Fruit fly (Drosophila melanogaster) whole organism, embryonic: ENCODE results near the gene CG15418.

ENCODE experiments used
- ATbp ChIP-seq: fragments of 200-800 bp; sonication (Bioruptor generic); optimal IDR thresholded peaks from 2 replicates; lab custom pipeline; 2017; ENCODE audit warnings: missing biosample characterization, mild to moderate bottlenecking, missing genetic modification characterization, missing genetic modification reagents
- Antp ChIP-seq: fragments of 200-800 bp; sonication (Bioruptor generic); optimal IDR thresholded peaks from 3 replicates; lab custom pipeline; 2016; ENCODE audit warnings: missing biosample characterization, missing genetic modification characterization
- Blimp-1 ChIP-seq: fragments of 200-800 bp; sonication (Bioruptor generic); optimal IDR thresholded peaks from 3 replicates; lab custom pipeline; 2018; ENCODE audit warnings: missing biosample characterization, missing genetic modification characterization, mild to moderate bottlenecking, moderate library complexity, missing genetic modification reagents
- Bteb2 ChIP-seq: fragments of 200-800 bp; sonication (Bioruptor generic); optimal IDR thresholded peaks from 2 replicates; lab custom pipeline; 2016; ENCODE audit warnings: missing biosample characterization, missing genetic modification characterization
- CG10431 ChIP-seq: fragments of 200-800 bp; sonication (Bioruptor generic); optimal IDR thresholded peaks from 3 replicates; lab custom pipeline; 2018; ENCODE audit warnings: missing biosample characterization, mild to moderate bottlenecking, missing genetic modification characterization
- CG10462 ChIP-seq: fragments of 200-800 bp; sonication (Bioruptor generic); optimal IDR thresholded peaks from 2 replicates; lab custom pipeline; 2016; ENCODE audit warnings: missing biosample characterization, missing genetic modification characterization
- CG12219 ChIP-seq: fragments of 200-800 bp; sonication (Bioruptor generic); optimal IDR thresholded peaks from 3 replicates; lab custom pipeline; 2018; ENCODE audit warnings: missing biosample characterization, mild to moderate bottlenecking, missing genetic modification characterization
- CG13424 ChIP-seq: fragments of 200-800 bp; sonication (Bioruptor generic); optimal IDR thresholded peaks from 2 replicates; lab custom pipeline; 2019; ENCODE audit warnings: missing biosample characterization, mild to moderate bottlenecking, missing genetic modification characterization, moderate library complexity
- CG15514 ChIP-seq: fragments of 200-800 bp; sonication (Bioruptor generic); optimal IDR thresholded peaks from 3 replicates; lab custom pipeline; 2017; ENCODE audit warnings: missing biosample characterization, missing genetic modification characterization, mild to moderate bottlenecking, moderate library complexity, missing genetic modification reagents
- CG17328 ChIP-seq: fragments of 200-800 bp; sonication (Bioruptor generic); IDR thresholded peaks from 2 replicates; pipeline ENCODE4 v1.3.6; 2022; ENCODE audit warnings: missing biosample characterization, missing genetic modification characterization
- CG17912 ChIP-seq: fragments of 200-800 bp; sonication (Bioruptor generic); optimal IDR thresholded peaks from 2 replicates; lab custom pipeline; 2018; ENCODE audit warnings: missing biosample characterization, mild to moderate bottlenecking, missing genetic modification characterization
- CG1792 ChIP-seq: fragments of 200-800 bp; sonication (Bioruptor generic); optimal IDR thresholded peaks from 2 replicates; lab custom pipeline; 2016; ENCODE audit warnings: missing biosample characterization, missing genetic modification characterization
- CG18011 ChIP-seq: fragments of 200-800 bp; sonication (Bioruptor generic); optimal IDR thresholded peaks from 2 replicates; lab custom pipeline; 2017; ENCODE audit warnings: missing biosample characterization, missing genetic modification characterization, mild to moderate bottlenecking, moderate library complexity, missing genotype
- CG2116 ChIP-seq: fragments of 200-800 bp; sonication (Bioruptor generic); optimal IDR thresholded peaks from 3 replicates; lab custom pipeline; 2018; ENCODE audit warnings: missing biosample characterization, mild to moderate bottlenecking, missing genetic modification characterization
- CG2712 ChIP-seq: fragments of 200-800 bp; optimal IDR thresholded peaks from 3 replicates; lab custom pipeline; 2019; ENCODE audit warnings: missing biosample characterization, mild to moderate bottlenecking, missing genetic modification characterization, moderate library complexity
- CG2875 ChIP-seq: fragments of 200-800 bp; sonication (Bioruptor generic); optimal IDR thresholded peaks from 2 replicates; lab custom pipeline; 2017; ENCODE audit warnings: missing biosample characterization, mild to moderate bottlenecking, missing genetic modification characterization, missing genetic modification reagents
- CG3281 ChIP-seq: fragments of 200-800 bp; sonication (Bioruptor generic); optimal IDR thresholded peaks from 3 replicates; lab custom pipeline; 2017; ENCODE audit warnings: missing biosample characterization, mild to moderate bottlenecking, missing genetic modification characterization
- CG4328 ChIP-seq: fragments of 200-800 bp; sonication (Bioruptor generic); optimal IDR thresholded peaks from 3 replicates; lab custom pipeline; 2017; ENCODE audit warnings: missing biosample characterization, missing genetic modification reagents, missing genetic modification characterization
- CG6654 ChIP-seq: fragments of 200-800 bp; sonication (Bioruptor generic); optimal IDR thresholded peaks from 2 replicates; lab custom pipeline; 2017; ENCODE audit warnings: missing biosample characterization, mild to moderate bottlenecking, missing genetic modification characterization
- CG6854 ChIP-seq: fragments of 200-800 bp; sonication (Bioruptor generic); optimal IDR thresholded peaks from 3 replicates; lab custom pipeline; 2017; ENCODE audit warnings: missing biosample characterization, mild to moderate bottlenecking, missing genetic modification characterization
- CoRest ChIP-seq: fragments of 200-800 bp; sonication (Bioruptor generic); optimal IDR thresholded peaks from 3 replicates; lab custom pipeline; 2018; ENCODE audit warnings: missing biosample characterization, mild to moderate bottlenecking, missing genetic modification characterization, moderate library complexity
- Dp ChIP-seq: fragments of 200-800 bp; sonication (Bioruptor generic); optimal IDR thresholded peaks from 2 replicates; lab custom pipeline; 2018; ENCODE audit warnings: missing biosample characterization, mild to moderate bottlenecking, missing genetic modification characterization, moderate library complexity
- Elba2 ChIP-seq: fragments of 200-800 bp; sonication (Bioruptor generic); optimal IDR thresholded peaks from 3 replicates; lab custom pipeline; 2016; ENCODE audit warnings: missing biosample characterization, missing genetic modification characterization
- Fer2 ChIP-seq: fragments of 200-800 bp; sonication (Bioruptor generic); optimal IDR thresholded peaks from 2 replicates; lab custom pipeline; 2018; ENCODE audit warnings: missing biosample characterization, mild to moderate bottlenecking, missing genetic modification characterization, moderate library complexity
- GATAe ChIP-seq: fragments of 200-800 bp; sonication (Bioruptor generic); conservative IDR thresholded peaks from 2 replicates; pipeline ENCODE4 v1.3.6; 2022; ENCODE audit warnings: missing biosample characterization, missing genetic modification characterization
- Gsc ChIP-seq: fragments of 200-800 bp; sonication (Bioruptor generic); IDR thresholded peaks from 2 replicates; pipeline ENCODE4 v1.3.6; 2022; ENCODE audit warnings: missing biosample characterization, missing genetic modification characterization
- Gug ChIP-seq: fragments of 200-800 bp; sonication (Bioruptor generic); IDR thresholded peaks from 4 replicates; pipeline ENCODE4 v1.3.6; 2022; ENCODE audit warnings: missing biosample characterization, missing genetic modification characterization
- Kr ChIP-seq: fragments of 200-800 bp; sonication (Bioruptor generic); optimal IDR thresholded peaks from 2 replicates; lab custom pipeline; 2017; ENCODE audit warnings: missing biosample characterization, mild to moderate bottlenecking, missing genetic modification characterization
- Med ChIP-seq: fragments of 200-800 bp; sonication (Bioruptor generic); peaks from one replicate; lab custom pipeline; 2016; ENCODE audit warnings: missing biosample characterization, missing genetic modification characterization, mild to moderate bottlenecking, inconsistent platforms, moderate library complexity
- Oaz ChIP-seq: fragments of 200-800 bp; sonication (Bioruptor generic); IDR thresholded peaks from 2 replicates; pipeline ENCODE4 v1.3.6; 2022; ENCODE audit warnings: missing biosample characterization, missing genetic modification characterization
- Spps ChIP-seq: fragments of 200-800 bp; sonication (Bioruptor generic); optimal IDR thresholded peaks from 2 replicates; lab custom pipeline; 2018; ENCODE audit warnings: missing biosample characterization, mild to moderate bottlenecking, missing genetic modification characterization
- bsh ChIP-seq, 2 experiments: fragments of 200-800 bp; sonication (Bioruptor generic); optimal IDR thresholded peaks; 2 replicates each; lab custom pipeline; 2017 to 2018; ENCODE audit warnings: mild to moderate bottlenecking in 2 of 2, missing biosample characterization in 2 of 2, missing genetic modification characterization in 2 of 2, moderate library complexity in 1 of 2
- cas ChIP-seq: fragments of 200-800 bp; sonication (Bioruptor generic); IDR thresholded peaks from 2 replicates; pipeline ENCODE4 v1.3.6; 2022; ENCODE audit warnings: missing biosample characterization, missing genetic modification characterization
- cato ChIP-seq: fragments of 200-800 bp; sonication (Bioruptor generic); optimal IDR thresholded peaks from 2 replicates; lab custom pipeline; 2016; ENCODE audit warnings: missing biosample characterization, missing genetic modification characterization, borderline replicate concordance
- croc ChIP-seq: fragments of 200-800 bp; sonication (Bioruptor generic); conservative IDR thresholded peaks from 3 replicates; pipeline ENCODE4 v1.3.6; 2022; ENCODE audit warnings: missing biosample characterization, missing genetic modification characterization
- dati ChIP-seq: fragments of 200-800 bp; sonication (Bioruptor generic); IDR thresholded peaks from 2 replicates; pipeline ENCODE4 v1.3.6; 2022; ENCODE audit warnings: missing biosample characterization, missing genetic modification characterization
- ems ChIP-seq: fragments of 200-800 bp; sonication (Bioruptor generic); optimal IDR thresholded peaks from 3 replicates; lab custom pipeline; 2016; ENCODE audit warnings: missing biosample characterization, missing genetic modification characterization
- fd64A ChIP-seq: fragments of 200-800 bp; sonication (Bioruptor generic); optimal IDR thresholded peaks from 3 replicates; lab custom pipeline; 2018; ENCODE audit warnings: missing biosample characterization, mild to moderate bottlenecking, missing genetic modification characterization
- her ChIP-seq: fragments of 200-800 bp; sonication (Bioruptor generic); optimal IDR thresholded peaks from 2 replicates; lab custom pipeline; 2016; ENCODE audit warnings: missing biosample characterization, missing genetic modification characterization
- jing ChIP-seq: fragments of 200-800 bp; sonication (Bioruptor generic); optimal IDR thresholded peaks from 2 replicates; lab custom pipeline; 2018; ENCODE audit warnings: missing biosample characterization, mild to moderate bottlenecking, missing genetic modification characterization
- klu ChIP-seq: fragments of 200-800 bp; sonication (Bioruptor generic); IDR thresholded peaks from 2 replicates; pipeline ENCODE4 v1.3.6; 2022; ENCODE audit warnings: missing biosample characterization, missing genetic modification characterization
- nerfin-2 ChIP-seq: fragments of 200-800 bp; sonication (Bioruptor generic); IDR thresholded peaks from 2 replicates; pipeline ENCODE4 v1.3.6; 2022; ENCODE audit warnings: missing biosample characterization, missing genetic modification characterization; ENCODE audit not compliant: partially characterized antibody
- sd ChIP-seq: fragments of 200-800 bp; sonication (Bioruptor generic); optimal IDR thresholded peaks from 3 replicates; lab custom pipeline; 2018; ENCODE audit warnings: missing biosample characterization, mild to moderate bottlenecking, missing genetic modification characterization, moderate library complexity
- sr ChIP-seq: fragments of 200-800 bp; sonication (Bioruptor generic); IDR thresholded peaks from 3 replicates; pipeline ENCODE4 v1.3.6; 2022; ENCODE audit warnings: missing biosample characterization, missing genetic modification characterization
- stwl ChIP-seq: fragments of 200-800 bp; sonication (Bioruptor generic); optimal IDR thresholded peaks from 3 replicates; lab custom pipeline; 2018; ENCODE audit warnings: missing biosample characterization, mild to moderate bottlenecking, missing genetic modification characterization, moderate library complexity
- tll ChIP-seq, 2 experiments: fragments of 200-800 bp in 1 of 2; fragments of >200 bp in 1 of 2; sonication (Bioruptor generic) in 1 of 2; optimal IDR thresholded peaks; 2 replicates each; lab custom pipeline; 2017 to 2019; ENCODE audit warnings: missing biosample characterization in 2 of 2, missing genetic modification characterization in 2 of 2, mild to moderate bottlenecking in 1 of 2, moderate library complexity in 1 of 2
- unc-4 ChIP-seq: fragments of 200-800 bp; sonication (Bioruptor generic); IDR thresholded peaks from 2 replicates; pipeline ENCODE4 v1.3.6; 2022; ENCODE audit warnings: missing biosample characterization, missing genetic modification characterization; ENCODE audit not compliant: partially characterized antibody
- wor ChIP-seq: fragments of 200-800 bp; sonication (Bioruptor generic); IDR thresholded peaks from 2 replicates; pipeline ENCODE4 v1.3.6; 2022; ENCODE audit warnings: missing biosample characterization, missing genetic modification characterization

Gene CG15418

DNA sequence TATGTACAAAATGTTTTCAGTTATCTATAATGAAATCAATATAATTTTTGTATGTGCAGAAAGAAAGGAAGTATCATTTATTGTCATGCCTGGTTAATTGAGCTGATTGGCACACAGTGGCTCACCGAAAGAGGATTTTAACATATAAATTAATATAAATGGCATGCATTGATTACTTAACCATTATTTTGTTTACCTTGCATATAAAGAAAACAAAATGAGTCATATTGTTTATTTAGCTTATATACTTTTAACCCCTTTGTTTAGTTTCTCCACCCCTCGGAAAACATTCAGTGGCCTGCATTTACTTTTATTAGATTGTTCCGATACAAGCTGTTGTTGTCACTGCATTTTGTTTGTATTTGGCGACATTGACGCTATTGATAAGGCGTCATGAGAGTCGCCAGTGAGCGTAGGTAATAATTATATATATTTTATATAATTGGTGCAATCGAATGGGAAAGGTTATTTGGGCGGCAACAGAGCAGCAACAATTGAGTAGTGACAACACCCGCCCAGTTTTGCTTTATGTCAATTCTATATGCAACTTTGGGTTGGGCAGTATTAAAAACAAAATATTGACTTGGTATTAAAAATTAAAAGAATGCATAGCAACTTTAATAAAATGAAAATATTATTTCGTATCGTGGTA is 26.1 kb upstream of the CG15418 start (continued):
- TF ChIP-seq CG17328: peak; percentile 21; the same call in 1 of the 2 replicates
- peak; percentile 21 for TF ChIP-seq fd64A (GFP tag; lab: Kevin White, UChicago)
- TF ChIP-seq Kr (GFP tag; lab: Kevin White, UChicago): no peak
- peak; percentile 26 for TF ChIP-seq CG2712 (tag; lab: Kevin White, UChicago)
- TF ChIP-seq wor (GFP tag; lab: Robert Waterston, UW): no peak
- peak in 1 of 2 experiments; percentile 50 for TF ChIP-seq bsh (GFP tag; optimal IDR thresholded peaks at IDR 0.05; lab: Kevin White, UChicago)
- peak; percentile 43 for TF ChIP-seq CG10431
- TF ChIP-seq jing (GFP tag; lab: Kevin White, UChicago): no peak
- peak; percentile 59 for TF ChIP-seq ATbp (GFP tag; lab: Kevin White, UChicago)
- TF ChIP-seq CG17912 (GFP tag; lab: Kevin White, UChicago): peak; percentile 37
- no peak for TF ChIP-seq klu (GFP tag; lab: Robert Waterston, UW)
- TF ChIP-seq tll (GFP tag; optimal IDR thresholded peaks at IDR 0.05; lab: Kevin White, UChicago): no peak
- TF ChIP-seq CG2875 (GFP tag; lab: Kevin White, UChicago): peak; percentile 20
- peak; percentile 5 for TF ChIP-seq CoRest (tag; lab: Kevin White, UChicago)
- no peak for TF ChIP-seq Fer2 (tag; lab: Kevin White, UChicago)
- TF ChIP-seq Med: peak; percentile 64
- TF ChIP-seq Elba2 (GFP tag; lab: Kevin White, UChicago): no peak

- TF ChIP-seq sr (GFP tag; lab: Robert Waterston, UW) (no peak), CG3281 (GFP tag; lab: Kevin White, UChicago) (no peak), Spps (no peak), nerfin-2 (GFP tag; lab: Robert Waterston, UW) (0 out of 2 replicates have a peak, but pooled peaks have one; percentile 18), CG4328 (GFP tag; lab: Kevin White, UChicago) (no peak), Blimp-1 (GFP tag; lab: Kevin White, UChicago) (no peak), cato (no peak), Bteb2 (GFP tag; lab: Kevin White, UChicago) (no peak), Antp (no peak), Oaz (no peak), sd (tag; lab: Kevin White, UChicago) (peak; percentile 54), CG2116 (GFP tag; lab: Kevin White, UChicago) (no peak), her (no peak), CG6854 (GFP tag; lab: Kevin White, UChicago) (no peak), CG15514 (GFP tag; lab: Kevin White, UChicago) (no peak), dati (no peak), croc (GFP tag; lab: Robert Waterston, UW) (no peak), Elba2 (GFP tag; lab: Kevin White, UChicago) (no peak), ems (GFP tag; lab: Kevin White, UChicago) (no peak), CG1792 (GFP tag; lab: Kevin White, UChicago) (no peak), CG6654 (GFP tag; lab: Kevin White, UChicago) (no peak), CG10462 (no peak), CG18011 (no peak), Gsc (GFP tag; lab: Robert Waterston, UW) (no peak), cas (GFP tag; lab: Robert Waterston, UW) (no peak), CG12219 (no peak), stwl (tag; lab: Kevin White, UChicago) (peak; percentile 47), GATAe (no peak), unc-4 (GFP tag; lab: Robert Waterston, UW) (peak; percentile 60), Gug (GFP tag; lab: Robert Waterston, UW) (no peak), Dp (GFP tag; lab: Kevin White, UChicago) (no peak), CG13424 (tag; lab: Kevin White, UChicago) (no peak)
Measured at dm6 chr2L:3646041-3646440, 24.5 kb upstream of the CG15418 start.
